Fruit fly (Drosophila melanogaster): ENCODE data around the gene CG32686.

dm6 chrX:10369763-10370162, 5.4 kb downstream of the CG32686 start:
- no peak for TF ChIP-seq Mio (GFP tag; optimal IDR thresholded peaks at IDR 0.05)
- no peak for TF ChIP-seq jim (GFP tag; optimal IDR thresholded peaks at IDR 0.05)
- TF ChIP-seq lola (GFP tag; optimal IDR thresholded peaks at IDR 0.05): no peak
- no peak for TF ChIP-seq br (GFP tag; optimal IDR thresholded peaks at IDR 0.05)
- no peak for TF ChIP-seq sage (GFP tag; optimal IDR thresholded peaks at IDR 0.05)
- no peak for TF ChIP-seq rgr (GFP tag; optimal IDR thresholded peaks at IDR 0.05)
- no peak for TF ChIP-seq N (GFP tag; optimal IDR thresholded peaks at IDR 0.05)
- no peak for TF ChIP-seq foxo (GFP tag; optimal IDR thresholded peaks at IDR 0.05)
- no peak for TF ChIP-seq Hr83 (GFP tag; optimal IDR thresholded peaks at IDR 0.05; ENCODE audit: poor library complexity, severe bottlenecking)

Data from whole organism, wandering third instar larva.